Worm (Caenorhabditis elegans) whole organism, L4 larva: ENCODE data around the gene rpt-1.
A peak's percentile ranks its signal among the peaks of the same experiment; 100 is the strongest.

Source experiments
- D1046.2 ChIP-seq: fragments of 200-800 bp; sonication (Bioruptor generic); IDR thresholded peaks from 2 replicates; pipeline ENCODE4 v1.3.6; 2022; ENCODE audit warnings: missing genetic modification characterization, missing compliant biosample characterization
- F26F4.8 ChIP-seq: fragments of 200-800 bp; sonication (Bioruptor generic); conservative IDR thresholded peaks from 2 replicates; pipeline ENCODE4 v1.3.6; 2022; ENCODE audit warnings: missing genetic modification characterization, missing compliant biosample characterization
- F37D6.2 ChIP-seq: sonication (generic microtip); optimal IDR thresholded peaks from 2 replicates; lab custom pipeline; 2016; ENCODE audit warnings: mild to moderate bottlenecking, missing genetic modification characterization, missing compliant biosample characterization
- Y48G9A.11 ChIP-seq: fragments of 200-800 bp; sonication (Bioruptor generic); IDR thresholded peaks from 2 replicates; pipeline ENCODE4 v1.3.6; 2022; ENCODE audit warnings: missing genetic modification reagents, missing genetic modification characterization, missing compliant biosample characterization
- ZK546.5 ChIP-seq, 2 experiments: sonication (generic microtip); optimal IDR thresholded peaks; 2 replicates each; lab custom pipeline; 2017; ENCODE audit warnings: missing biosample characterization in 2 of 2, missing genetic modification characterization in 2 of 2
- aha-1 ChIP-seq: fragments of 150-350 bp; peaks from one replicate; lab custom pipeline; 2014; ENCODE audit warnings: missing biosample characterization, missing genetic modification characterization
- aly-2 ChIP-seq: sonication (generic microtip); optimal IDR thresholded peaks from 2 replicates; lab custom pipeline; 2018; ENCODE audit warnings: missing biosample characterization, missing genetic modification characterization
- attf-4 ChIP-seq: sonication (generic microtip); optimal IDR thresholded peaks from 3 replicates; lab custom pipeline; 2017; ENCODE audit warnings: missing biosample characterization, missing genetic modification characterization
- ceh-32 ChIP-seq: sonication (generic microtip); optimal IDR thresholded peaks from 2 replicates; lab custom pipeline; 2016; ENCODE audit warnings: mild to moderate bottlenecking, missing genetic modification characterization, missing compliant biosample characterization; ENCODE audit not compliant: poor library complexity
- ceh-62 ChIP-seq: sonication (generic microtip); optimal IDR thresholded peaks from 2 replicates; lab custom pipeline; 2017; ENCODE audit warnings: missing biosample characterization, missing genetic modification characterization
- ces-1 ChIP-seq: fragments of 150-350 bp; sonication (generic microtip); optimal IDR thresholded peaks from 4 replicates; lab custom pipeline; 2014; ENCODE audit warnings: missing biosample characterization, missing genetic modification reagents, missing genetic modification characterization
- cey-2 ChIP-seq: sonication (generic microtip); optimal IDR thresholded peaks from 3 replicates; lab custom pipeline; 2017; ENCODE audit warnings: missing genetic modification characterization, mild to moderate bottlenecking, missing compliant biosample characterization, antibody characterized with exemption, borderline replicate concordance; ENCODE audit not compliant: insufficient read depth
- daf-12 ChIP-seq: fragments of 150-350 bp; optimal IDR thresholded peaks from 2 replicates; lab custom pipeline; 2014; ENCODE audit warnings: missing biosample characterization, missing genetic modification reagents, missing genetic modification characterization
- dmd-6 ChIP-seq: fragments of 200-800 bp; sonication (Bioruptor generic); IDR thresholded peaks from 2 replicates; pipeline ENCODE4 v1.3.6; 2022; ENCODE audit warnings: missing genetic modification reagents, missing genetic modification characterization, missing compliant biosample characterization
- dmd-9 ChIP-seq: fragments of 200-800 bp; sonication (Bioruptor generic); IDR thresholded peaks from 2 replicates; pipeline ENCODE4 v1.3.6; 2022; ENCODE audit warnings: missing genetic modification reagents, missing genetic modification characterization, missing compliant biosample characterization
- dpl-1 ChIP-seq: fragments of 150-350 bp; optimal IDR thresholded peaks from 2 replicates; lab custom pipeline; 2014; ENCODE audit warnings: missing biosample characterization, missing genetic modification reagents, missing genetic modification characterization
- dve-1 ChIP-seq: sonication (generic microtip); optimal IDR thresholded peaks from 2 replicates; lab custom pipeline; 2017; ENCODE audit warnings: antibody characterized with exemption, mild to moderate bottlenecking, missing genetic modification characterization, missing compliant biosample characterization; ENCODE audit not compliant: insufficient read depth
- egl-27 ChIP-seq: sonication (generic microtip); optimal IDR thresholded peaks from 3 replicates; lab custom pipeline; 2017; ENCODE audit warnings: missing biosample characterization, missing genetic modification reagents, missing genetic modification characterization
- egl-43 ChIP-seq: fragments of 200-800 bp; sonication (Bioruptor generic); IDR thresholded peaks from 2 replicates; pipeline ENCODE4 v1.3.6; 2022; ENCODE audit warnings: missing genetic modification reagents, missing genetic modification characterization, missing compliant biosample characterization
- gei-8 ChIP-seq: fragments of 200-800 bp; sonication (Bioruptor generic); optimal IDR thresholded peaks from 2 replicates; lab custom pipeline; 2018; ENCODE audit warnings: mild to moderate bottlenecking, missing genetic modification characterization, missing compliant biosample characterization
- hlh-11 ChIP-seq: fragments of 200-800 bp; sonication (Bioruptor generic); optimal IDR thresholded peaks from 2 replicates; lab custom pipeline; 2018; ENCODE audit warnings: mild to moderate bottlenecking, missing genetic modification characterization, missing compliant biosample characterization
- lim-7 ChIP-seq: fragments of 200-800 bp; sonication (Bioruptor generic); IDR thresholded peaks from 2 replicates; pipeline ENCODE4 v1.3.6; 2022; ENCODE audit warnings: missing genetic modification characterization, missing compliant biosample characterization
- lin-39 ChIP-seq: fragments of 150-350 bp; optimal IDR thresholded peaks from 2 replicates; lab custom pipeline; 2014; ENCODE audit warnings: missing biosample characterization, missing genetic modification reagents, missing genetic modification characterization
- lsy-2 ChIP-seq, 2 experiments: fragments of 150-350 bp in 1 of 2; sonication (generic microtip) in 1 of 2; optimal IDR thresholded peaks; 2 replicates each; lab custom pipeline; 2014 to 2017; ENCODE audit warnings: missing biosample characterization in 2 of 2, missing genetic modification characterization in 2 of 2
- mep-1 ChIP-seq: fragments of 150-350 bp; sonication (generic microtip); optimal IDR thresholded peaks from 3 replicates; lab custom pipeline; 2014; ENCODE audit warnings: missing biosample characterization, missing genetic modification characterization
- mes-2 ChIP-seq: sonication (generic microtip); optimal IDR thresholded peaks from 2 replicates; lab custom pipeline; 2016; ENCODE audit warnings: missing genotype, mild to moderate bottlenecking, missing genetic modification characterization, missing compliant biosample characterization; ENCODE audit not compliant: poor library complexity, severe bottlenecking
- nhr-10 ChIP-seq: fragments of 150-350 bp; optimal IDR thresholded peaks from 2 replicates; lab custom pipeline; 2014; ENCODE audit warnings: missing biosample characterization, missing genetic modification characterization
- nhr-41 ChIP-seq: fragments of 200-800 bp; sonication (Bioruptor generic); IDR thresholded peaks from 2 replicates; pipeline ENCODE4 v1.3.6; 2022; ENCODE audit warnings: missing genetic modification reagents, missing genetic modification characterization, missing compliant biosample characterization
- nhr-42 ChIP-seq: fragments of 200-800 bp; sonication (Bioruptor generic); IDR thresholded peaks from 2 replicates; pipeline ENCODE4 v1.3.6; 2022; ENCODE audit warnings: missing genetic modification characterization, missing compliant biosample characterization
- nhr-76 ChIP-seq: fragments of 150-350 bp; optimal IDR thresholded peaks from 2 replicates; lab custom pipeline; 2014; ENCODE audit warnings: missing biosample characterization, missing genetic modification characterization
- nhr-77 ChIP-seq: fragments of 150-350 bp; optimal IDR thresholded peaks from 2 replicates; lab custom pipeline; 2014; ENCODE audit warnings: missing biosample characterization, missing genetic modification characterization
- php-3 ChIP-seq: fragments of 200-800 bp; sonication (Bioruptor generic); IDR thresholded peaks from 2 replicates; pipeline ENCODE4 v1.3.6; 2022; ENCODE audit warnings: missing genetic modification reagents, missing genetic modification characterization, missing compliant biosample characterization
- set-16 ChIP-seq: fragments of 200-800 bp; sonication (Bioruptor generic); IDR thresholded peaks from 2 replicates; pipeline ENCODE4 v1.3.6; 2022; ENCODE audit warnings: missing genetic modification reagents, missing genetic modification characterization, missing compliant biosample characterization
- snpc-4 ChIP-seq: fragments of 150-350 bp; optimal IDR thresholded peaks from 2 replicates; lab custom pipeline; 2014; ENCODE audit warnings: missing biosample characterization, missing genetic modification characterization
- spr-1 ChIP-seq: sonication (generic microtip); optimal IDR thresholded peaks from 2 replicates; lab custom pipeline; 2016; ENCODE audit warnings: mild to moderate bottlenecking, missing genetic modification characterization, missing compliant biosample characterization
- tag-97 ChIP-seq: fragments of 200-800 bp; sonication (Bioruptor generic); IDR thresholded peaks from 2 replicates; pipeline ENCODE4 v1.3.6; 2022; ENCODE audit warnings: missing genetic modification characterization, missing compliant biosample characterization
- unc-130 ChIP-seq: sonication (generic microtip); optimal IDR thresholded peaks from 2 replicates; lab custom pipeline; 2016; ENCODE audit warnings: missing genetic modification reagents, missing genetic modification characterization, missing compliant biosample characterization
- unc-62 ChIP-seq, 3 experiments: fragments of 150-350 bp in 1 of 3; sonication (generic microtip); optimal IDR thresholded peaks in 2 of 3; peaks in 1 of 3; 1 replicate in 1 of 3; 2 replicates in 2 of 3; lab custom pipeline; 2014 to 2017; ENCODE audit warnings: missing biosample characterization in 3 of 3, missing genetic modification characterization in 3 of 3, missing genetic modification reagents in 3 of 3, missing genotype in 1 of 3
- zfp-2 ChIP-seq: sonication (generic microtip); optimal IDR thresholded peaks from 2 replicates; lab custom pipeline; 2016; ENCODE audit warnings: mild to moderate bottlenecking, missing genetic modification characterization, missing compliant biosample characterization
- ztf-11 ChIP-seq: fragments of 150-350 bp; optimal IDR thresholded peaks from 2 replicates; lab custom pipeline; 2014; ENCODE audit warnings: missing biosample characterization, missing genetic modification characterization
- ztf-7 ChIP-seq: fragments of 150-350 bp; optimal IDR thresholded peaks from 2 replicates; lab custom pipeline; 2014; ENCODE audit warnings: missing biosample characterization, missing genetic modification characterization

Gene rpt-1

DNA sequence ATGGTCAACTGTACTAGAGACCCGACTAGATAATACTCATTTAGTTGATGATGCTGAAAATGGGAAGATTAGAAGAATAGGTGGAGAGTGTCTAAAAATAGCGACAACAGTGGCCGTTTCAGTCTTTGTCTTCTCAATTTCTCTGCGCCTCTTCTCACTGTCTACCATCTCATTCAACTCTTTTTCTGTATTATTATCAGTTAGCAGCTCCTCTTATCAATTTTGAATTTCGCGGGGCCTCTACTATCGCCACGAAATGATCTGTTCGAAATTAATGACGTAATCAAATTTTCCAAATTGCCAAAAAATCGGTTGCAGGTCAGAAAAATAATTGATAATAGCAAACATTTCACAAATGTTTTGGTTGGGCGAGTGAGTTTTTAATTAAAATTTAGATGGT is 40.5 kb downstream of the rpt-1 start (continued):
- TF ChIP-seq zfp-2 (no peak), unc-62 (GFP tag; optimal IDR thresholded peaks at IDR 0.05 in 1 of 2; lab: Kevin White, UChicago) (no peak), unc-62 (tag; optimal IDR thresholded peaks at IDR 0.05; lab: Kevin White, UChicago) (no peak), D1046.2 (GFP tag; lab: Robert Waterston, UW) (no peak), nhr-77 (peak; percentile 72), ZK546.5 (tag; optimal IDR thresholded peaks at IDR 0.05; lab: Kevin White, UChicago) (no peak), lin-39 (tag; lab: Kevin White, UChicago) (no peak), dmd-6 (GFP tag; lab: Robert Waterston, UW) (peak; percentile 80), Y48G9A.11 (GFP tag; lab: Robert Waterston, UW) (no peak), attf-4 (tag; lab: Kevin White, UChicago) (no peak), hlh-11 (tag; lab: Kevin White, UChicago) (peak; percentile 88), gei-8 (GFP tag; lab: Kevin White, UChicago) (no peak), egl-43 (no peak)
- TF ChIP-seq, all 104 proteins: peak for 12

DNA sequence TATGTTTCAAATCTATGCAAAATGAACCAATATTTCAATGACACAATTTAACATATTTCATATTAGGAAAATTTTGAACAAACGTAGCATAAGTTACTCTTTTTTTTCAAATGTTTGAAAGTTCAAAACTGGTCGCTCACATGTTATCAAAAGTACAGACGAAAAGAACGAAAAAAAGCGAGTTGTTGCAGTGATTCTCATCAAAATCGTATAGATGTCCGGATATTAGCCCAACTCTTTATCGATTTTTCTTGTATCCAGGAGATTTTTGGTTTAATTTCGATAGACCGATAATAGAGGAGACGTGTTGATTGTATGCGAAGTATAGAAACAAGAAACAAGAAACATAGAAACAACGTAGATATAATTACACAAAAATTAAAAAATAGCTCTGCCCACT is 41.9 kb downstream of the rpt-1 start:
- no peak for TF ChIP-seq ceh-62 (tag; lab: Kevin White, UChicago)
- peak in 1 of 2 experiments; percentile 74 for TF ChIP-seq unc-62 (GFP tag; optimal IDR thresholded peaks at IDR 0.05 in 1 of 2; lab: Kevin White, UChicago)
- TF ChIP-seq unc-62 (tag; optimal IDR thresholded peaks at IDR 0.05; lab: Kevin White, UChicago): no peak

ce11 chrV:11937710-11938109 is 44.5 kb downstream of the rpt-1 start, which contains the start of gene gpla-1:
gpla-1 (minus strand) TSS chrV:11937810.
- TF ChIP-seq F26F4.8 (no peak), nhr-41 (GFP tag; lab: Robert Waterston, UW) (no peak), lsy-2 (tag; optimal IDR thresholded peaks at IDR 0.05; lab: Kevin White, UChicago) (no peak), ztf-7 (tag; lab: Kevin White, UChicago) (no peak), nhr-42 (GFP tag; lab: Robert Waterston, UW) (no peak), unc-130 (GFP tag; lab: Kevin White, UChicago) (no peak), ceh-32 (tag; lab: Kevin White, UChicago) (no peak), F37D6.2 (tag; lab: Kevin White, UChicago) (no peak), nhr-76 (tag; lab: Kevin White, UChicago) (no peak), unc-62 (GFP tag; optimal IDR thresholded peaks at IDR 0.05 in 1 of 2; lab: Kevin White, UChicago) (no peak), unc-62 (tag; optimal IDR thresholded peaks at IDR 0.05; lab: Kevin White, UChicago) (no peak), spr-1 (tag; lab: Kevin White, UChicago) (no peak)

DNA sequence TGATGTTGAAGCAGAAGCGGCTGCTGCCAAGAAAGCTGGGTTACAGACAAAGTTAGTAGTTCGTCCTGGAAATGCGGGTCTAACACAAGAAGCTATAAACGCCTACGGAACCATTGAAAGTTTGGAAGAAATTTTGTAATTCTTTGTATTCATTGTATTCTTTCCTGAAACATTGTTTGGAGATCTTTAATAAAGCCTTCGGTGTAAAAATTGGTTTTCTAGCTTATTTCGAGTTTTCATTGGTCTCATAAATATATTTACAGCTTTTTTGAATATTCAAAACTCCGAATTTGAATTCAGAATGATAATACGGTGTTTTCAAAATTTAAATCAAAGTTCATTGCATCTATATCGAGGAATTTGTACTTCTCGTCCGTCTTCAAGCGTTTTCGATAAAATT is 47.3 kb downstream of the rpt-1 start, which contains the start of gene F58H1.8:
Gene F58H1.8 (plus strand): TSS at position 301 of the 400 bp plus-strand sequence.
- TF ChIP-seq aha-1 (tag; lab: Kevin White, UChicago): no peak
- no peak for TF ChIP-seq daf-12 (tag; lab: Kevin White, UChicago)
- no peak for TF ChIP-seq aly-2 (tag; lab: Kevin White, UChicago)

DNA sequence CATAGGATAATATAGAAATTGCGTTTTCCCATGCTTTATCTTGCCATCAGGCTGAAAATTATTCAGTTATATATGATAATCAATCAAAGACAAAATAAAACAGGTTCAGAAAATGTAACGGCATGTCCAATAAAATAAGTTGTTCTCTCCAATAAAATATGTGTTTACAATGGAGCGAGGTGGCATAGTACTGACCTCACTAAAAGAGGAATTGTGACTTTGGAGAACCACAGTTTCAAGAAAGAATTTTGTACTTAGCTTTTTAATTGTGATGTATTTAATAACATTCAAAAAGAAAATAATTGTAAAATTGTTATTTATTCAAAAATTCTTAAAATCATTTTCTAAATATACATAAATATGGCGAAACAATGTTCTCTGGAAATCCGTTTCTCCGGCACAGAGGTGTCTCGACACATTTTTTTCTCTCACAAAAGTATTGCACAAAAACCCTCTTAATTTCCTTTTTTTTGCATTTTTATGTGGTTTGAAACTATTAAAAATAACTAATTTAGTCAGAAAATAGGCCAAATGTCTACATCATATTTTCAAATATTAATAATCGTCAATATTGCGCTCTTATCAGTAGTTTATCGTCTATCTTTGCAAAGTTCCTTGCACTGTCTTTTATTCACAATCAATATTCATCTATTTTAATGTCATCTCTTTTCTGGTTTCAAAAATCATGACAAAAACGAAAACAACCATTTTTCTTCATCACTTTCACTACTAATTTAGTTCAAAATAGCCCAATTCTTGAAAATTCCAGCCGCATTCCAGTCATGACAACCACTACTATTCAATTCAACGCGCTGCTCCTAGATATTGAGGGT is 48.8 kb downstream of the rpt-1 start, which contains the start of the genes aman-2 and F58H1.3:
Gene aman-2 (minus strand): TSS at position 51 of the 833 bp plus-strand sequence.
Gene F58H1.3 (plus strand): TSS at position 783 of the 833 bp plus-strand sequence.
- TF ChIP-seq ceh-62 (tag; lab: Kevin White, UChicago): no peak
- TF ChIP-seq nhr-10 (tag; lab: Kevin White, UChicago): no peak
- TF ChIP-seq tag-97 (GFP tag; lab: Robert Waterston, UW): no peak
- TF ChIP-seq dpl-1: peak; percentile 27
- TF ChIP-seq lim-7 (GFP tag; lab: Robert Waterston, UW): no peak
- no peak for TF ChIP-seq ZK546.5 (tag; optimal IDR thresholded peaks at IDR 0.05; lab: Kevin White, UChicago)
- TF ChIP-seq snpc-4 (tag; lab: Kevin White, UChicago): no peak
- TF ChIP-seq nhr-42 (GFP tag; lab: Robert Waterston, UW): no peak
- TF ChIP-seq egl-27 (tag; lab: Kevin White, UChicago): no peak
- TF ChIP-seq mes-2: peak; percentile 65
- no peak for TF ChIP-seq cey-2 (tag; lab: Kevin White, UChicago)
- no peak for TF ChIP-seq ces-1 (GFP tag; lab: Kevin White, UChicago)
- TF ChIP-seq set-16: no peak
- no peak for TF ChIP-seq dmd-9 (GFP tag; lab: Robert Waterston, UW)
- TF ChIP-seq mep-1: peak; percentile 74
- peak; percentile 9 for TF ChIP-seq dve-1 (tag; lab: Kevin White, UChicago)
- no peak for TF ChIP-seq php-3 (GFP tag; lab: Robert Waterston, UW)
- TF ChIP-seq egl-43: no peak
- TF ChIP-seq ztf-11 (tag; lab: Kevin White, UChicago): no peak
- TF ChIP-seq nhr-76 (tag; lab: Kevin White, UChicago): no peak
